Fruit fly (Drosophila melanogaster): Measurements from ENCODE around the gene CG17364.

DNA sequence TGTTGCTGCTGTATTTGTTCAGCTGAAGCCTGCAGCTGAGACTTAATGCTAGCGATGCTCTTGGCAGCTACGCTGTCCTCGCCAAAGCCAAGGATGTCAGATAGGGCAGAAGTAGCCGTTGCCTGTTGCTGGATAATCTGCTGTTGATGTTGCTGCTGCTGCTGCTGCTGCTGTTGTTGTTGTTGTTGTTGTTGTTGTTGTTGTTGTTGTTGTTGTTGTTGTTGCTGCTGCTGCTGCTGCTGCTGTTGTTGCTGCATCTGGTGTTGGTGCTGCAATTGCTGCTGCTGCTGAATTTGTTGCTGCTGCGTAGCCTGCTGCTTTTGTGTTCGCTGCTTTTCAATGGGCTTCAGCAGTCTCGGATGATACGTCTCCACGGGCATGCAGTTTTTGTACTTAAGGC is 34.3 kb upstream of the CG17364 start:
- TF ChIP-seq CTCF (optimal IDR thresholded peaks at IDR 0.05) (no peak), CG8478 (optimal IDR thresholded peaks at IDR 0.05) (no peak)

Measured in S2 (cell line).